Fruit fly (Drosophila melanogaster): Measurements from ENCODE around the gene Idh.

Idh gene

dm6 chr3L:8398763-8399445, 38.2 kb upstream of the Idh start (continued):
- TF ChIP-seq zfh2 (GFP tag; optimal IDR thresholded peaks at IDR 0.05) (peak; percentile 29), HmgZ (tag; optimal IDR thresholded peaks at IDR 0.05) (no peak), CG30020 (tag; optimal IDR thresholded peaks at IDR 0.05) (no peak), ap (GFP tag; IDR thresholded peaks at IDR 0.05) (no peak), CG1603 (tag; optimal IDR thresholded peaks at IDR 0.05) (peak; percentile 66), Jarid2 (GFP tag; optimal IDR thresholded peaks at IDR 0.05) (no peak), CG7372 (GFP tag; IDR thresholded peaks at IDR 0.05) (no peak), CG11456 (GFP tag; IDR thresholded peaks at IDR 0.05) (peak; percentile 65; the same call in 2 of the 3 replicates), chm (GFP tag; IDR thresholded peaks at IDR 0.05) (no peak), CG9876 (GFP tag; optimal IDR thresholded peaks at IDR 0.05) (no peak), CG30431 (GFP tag; optimal IDR thresholded peaks at IDR 0.05) (no peak), HLHmδ (GFP tag; optimal IDR thresholded peaks at IDR 0.05) (no peak), al (GFP tag; IDR thresholded peaks at IDR 0.05) (no peak), otp (GFP tag; IDR thresholded peaks at IDR 0.05) (0 out of 3 replicates have a peak, but pooled peaks have one; percentile 36), sens-2 (GFP tag; IDR thresholded peaks at IDR 0.05) (no peak), Camta (GFP tag; optimal IDR thresholded peaks at IDR 0.05) (peak; percentile 22), CG11398 (GFP tag; optimal IDR thresholded peaks at IDR 0.05) (no peak), h (optimal IDR thresholded peaks at IDR 0.05) (no peak), CG31441 (GFP tag; IDR thresholded peaks at IDR 0.05) (no peak), grn (GFP tag; optimal IDR thresholded peaks at IDR 0.05) (no peak), CG3995 (GFP tag; optimal IDR thresholded peaks at IDR 0.05) (no peak), CG8281 (tag; optimal IDR thresholded peaks at IDR 0.05) (no peak), CG10959 (GFP tag; IDR thresholded peaks at IDR 0.05) (0 out of 2 replicates have a peak, but pooled peaks have one; percentile 22), CG14014 (GFP tag; IDR thresholded peaks at IDR 0.05) (no peak), bcd (GFP tag; optimal IDR thresholded peaks at IDR 0.05) (no peak), CG12155 (GFP tag; optimal IDR thresholded peaks at IDR 0.05) (peak; percentile 14), CG11504 (tag; optimal IDR thresholded peaks at IDR 0.05) (no peak), CG13894 (tag; optimal IDR thresholded peaks at IDR 0.05) (no peak), dysf (GFP tag; IDR thresholded peaks at IDR 0.05) (0 out of 3 replicates have a peak, but pooled peaks have one; percentile 6), Sox102F (GFP tag; optimal IDR thresholded peaks at IDR 0.05) (peak; percentile 58), Lim3 (GFP tag; IDR thresholded peaks at IDR 0.05) (no peak), CrebB (tag; optimal IDR thresholded peaks at IDR 0.05) (no peak), dm (GFP tag; optimal IDR thresholded peaks at IDR 0.05) (no peak), esg (GFP tag; conservative IDR thresholded peaks at IDR 0.05) (0 out of 2 replicates have a peak, but pooled peaks have one; percentile 15), hth (optimal IDR thresholded peaks at IDR 0.05) (no peak), CG11695 (GFP tag; IDR thresholded peaks at IDR 0.05) (0 out of 3 replicates have a peak, but pooled peaks have one; percentile 16), HLH4C (GFP tag; IDR thresholded peaks at IDR 0.05; ENCODE audit: partially characterized antibody) (peak; percentile 50; the same call in 1 of the 3 replicates), CG2712 (tag; optimal IDR thresholded peaks at IDR 0.05) (peak; percentile 45), dmrt11E (tag; optimal IDR thresholded peaks at IDR 0.05) (peak; percentile 32), CG2875 (GFP tag; optimal IDR thresholded peaks at IDR 0.05) (no peak), Pdp1 (GFP tag; optimal IDR thresholded peaks at IDR 0.05) (peak; percentile 29 to 41), CG17829 (tag; optimal IDR thresholded peaks at IDR 0.05) (no peak), nerfin-1 (tag; optimal IDR thresholded peaks at IDR 0.05) (no peak), Hr51 (GFP tag; optimal IDR thresholded peaks at IDR 0.05) (no peak), Ets97D (GFP tag; optimal IDR thresholded peaks at IDR 0.05) (no peak), CG1647 (GFP tag; optimal IDR thresholded peaks at IDR 0.05) (peak; percentile 5), CG18764 (GFP tag; optimal IDR thresholded peaks at IDR 0.05) (no peak), CG5180 (GFP tag; optimal IDR thresholded peaks at IDR 0.05) (no peak), Ssrp (tag; optimal IDR thresholded peaks at IDR 0.05) (peak; percentile 38), wdn (GFP tag; IDR thresholded peaks at IDR 0.05) (no peak)

All from whole organism, embryonic.